Worm (Caenorhabditis elegans) whole organism, dauer: Measurements from ENCODE around the gene nspd-6.
"Not testable (repeated sequence)": the region's sequence is repeated elsewhere in the genome, so short reads cannot be mapped to it uniquely, and the experiment has no call there.

Source experiments
- unc-62 ChIP-seq: sonication (generic microtip); optimal IDR thresholded peaks from 2 replicates; lab custom pipeline; 2017; ENCODE audit warnings: missing biosample characterization, missing genetic modification reagents, missing genetic modification characterization

Gene nspd-6

ce11 chrIV:5162941-5163340 is 2.6 kb downstream of the nspd-6 start, which contains the start of the genes nspd-3 and C24D10.2:
nspd-3 (minus strand) TSS chrIV:5163041.
C24D10.2 (plus strand) TSS chrIV:5163339.
- not testable (repeated sequence) for TF ChIP-seq unc-62

ce11 chrIV:5160171-5160570 is 5.4 kb downstream of the nspd-6 start, which contains the start of the genes C24D10.6 and C24D10.4:
C24D10.6 (minus strand) TSS chrIV:5160248.
C24D10.4 (plus strand) TSS chrIV:5160522.
- no peak for TF ChIP-seq unc-62

DNA sequence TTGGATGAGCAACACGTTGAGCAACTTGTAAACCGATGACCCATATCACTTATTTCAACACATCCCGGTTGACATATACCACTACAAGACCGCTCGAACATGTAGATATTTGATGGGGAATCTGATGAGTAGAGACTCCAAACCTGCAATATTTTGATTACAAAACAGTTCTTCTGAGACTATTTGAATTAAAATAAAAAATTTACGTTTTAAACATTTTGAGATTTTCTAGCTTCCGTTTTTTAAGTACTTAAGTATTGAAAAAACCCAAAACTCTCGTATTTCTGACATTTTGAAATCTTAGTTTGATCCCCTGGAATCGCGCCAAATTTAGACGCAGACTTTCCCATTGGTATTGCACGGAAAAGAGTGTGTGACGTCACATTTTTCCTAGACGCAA is 8.3 kb downstream of the nspd-6 start, which contains the start of gene C24D10.49:
TSS of gene C24D10.49 (minus strand) at position 101 of the 400 bp plus-strand sequence.
- no peak for TF ChIP-seq unc-62

DNA sequence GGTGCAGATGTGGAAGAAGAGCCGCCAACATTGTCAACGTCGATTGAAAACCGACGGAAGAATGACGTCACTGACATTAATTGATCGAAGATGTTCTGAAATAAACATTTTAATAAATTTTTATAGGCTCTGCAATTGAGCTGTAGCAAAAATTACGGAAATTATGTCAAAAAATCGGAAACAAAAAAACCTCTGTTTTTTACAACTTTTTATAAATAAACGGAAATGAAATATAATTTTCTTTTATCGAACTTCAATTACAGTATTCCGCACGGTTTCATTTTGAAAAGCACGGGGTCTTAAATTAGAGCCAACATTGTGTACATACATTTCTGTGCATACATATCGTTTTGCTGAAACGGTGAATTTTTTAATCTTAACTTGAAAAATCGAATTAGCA is 13.1 kb downstream of the nspd-6 start, which contains the start of gene soc-2:
TSS of gene soc-2 (minus strand) at position 101 of the 400 bp plus-strand sequence.
- no peak for TF ChIP-seq unc-62

DNA sequence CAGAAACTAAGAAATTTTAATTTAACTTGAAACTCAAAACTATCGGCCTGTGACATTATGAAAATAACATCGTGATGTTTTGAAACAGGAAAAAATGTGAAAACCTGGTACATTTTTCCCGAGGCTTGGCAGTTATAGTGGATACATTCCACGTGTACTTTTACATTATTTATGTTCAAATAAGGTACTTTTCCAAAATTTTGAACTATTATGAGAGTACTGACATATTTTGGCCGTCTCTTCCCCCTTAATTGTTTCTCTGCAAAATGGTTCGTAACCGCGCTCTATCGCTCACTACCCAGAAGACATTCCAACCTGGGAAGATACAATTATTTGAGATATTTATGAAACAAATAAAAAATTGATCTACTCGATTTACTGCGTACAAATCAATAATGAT is 15.7 kb downstream of the nspd-6 start, which contains the start of gene C24D10.5:
TSS of gene C24D10.5 (plus strand) at position 301 of the 400 bp plus-strand sequence.
- TF ChIP-seq unc-62: no peak

- no peak for TF ChIP-seq unc-62
These were observed 25.6 kb downstream of the nspd-6 start for ce11 chrIV:5139972-5140371.

DNA sequence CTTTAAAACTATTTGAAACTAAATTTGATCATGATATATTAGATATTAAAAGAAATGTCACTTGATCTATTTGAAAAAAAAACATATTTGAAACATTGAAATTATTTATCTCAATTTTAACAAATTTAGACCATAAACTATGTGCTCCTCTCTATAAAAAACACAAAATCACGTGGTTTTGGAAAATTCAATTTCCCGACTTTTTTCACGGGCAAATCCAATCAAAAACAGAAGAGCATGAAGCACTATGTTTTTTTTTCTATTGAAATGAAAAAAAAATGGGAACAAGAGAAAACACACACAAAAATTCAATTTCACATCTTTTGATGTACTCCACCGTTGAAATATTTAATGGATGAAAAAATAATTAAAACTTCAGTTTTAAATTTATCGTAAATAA is 26.3 kb downstream of the nspd-6 start:
- no peak for TF ChIP-seq unc-62

DNA sequence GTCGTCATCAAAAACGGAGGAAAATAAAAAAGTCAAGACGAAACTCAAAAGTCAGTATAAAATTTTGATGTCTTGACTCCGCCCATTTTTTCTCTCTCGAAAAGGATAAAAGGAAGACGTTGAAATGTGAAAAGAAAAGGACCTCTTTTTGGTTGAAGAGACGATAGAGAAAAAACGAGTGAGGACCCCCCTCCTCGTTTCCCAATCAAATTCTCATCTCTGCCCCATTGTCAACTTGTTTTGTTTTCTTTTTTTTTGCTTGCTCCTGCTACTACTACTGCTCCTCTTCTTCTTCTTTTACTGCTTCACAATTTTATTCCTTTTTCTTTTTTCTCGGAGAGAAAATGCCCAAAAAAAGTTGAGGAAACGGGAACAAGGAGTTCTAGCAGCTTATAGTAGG is 27.7 kb downstream of the nspd-6 start:
- no peak for TF ChIP-seq unc-62

ce11 chrIV:5136523-5136922 is 29.0 kb downstream of the nspd-6 start:
- TF ChIP-seq unc-62: no peak

- no peak for TF ChIP-seq unc-62
These were observed 30.7 kb downstream of the nspd-6 start for ce11 chrIV:5134798-5135197.

DNA sequence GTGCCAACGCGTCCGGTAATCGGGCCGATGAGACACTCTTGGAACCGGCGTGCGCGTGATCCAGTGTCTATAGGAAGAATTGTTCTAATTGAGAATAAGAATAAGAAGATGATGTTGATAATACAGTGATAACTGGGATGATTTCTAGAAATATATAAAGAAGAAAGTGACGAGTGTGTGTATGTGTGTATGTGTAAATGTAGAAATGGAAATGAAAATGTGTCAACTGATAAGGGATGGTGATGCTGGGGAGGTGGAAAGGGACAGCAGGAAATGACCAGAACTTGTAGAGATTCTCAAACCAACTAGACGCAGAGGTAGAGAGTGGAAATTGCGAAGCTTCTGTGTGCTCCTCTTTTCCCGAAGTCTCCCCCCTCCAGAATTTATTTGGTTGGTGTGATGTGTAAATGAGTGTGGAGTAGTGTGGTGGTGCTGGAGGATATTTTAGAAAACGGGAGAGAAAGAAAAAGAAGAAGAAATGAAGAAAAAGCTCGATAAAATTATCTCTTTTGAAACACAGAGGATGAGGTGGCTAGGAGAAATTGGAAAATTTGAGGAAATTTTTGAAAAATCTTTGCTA is 31.6 kb downstream of the nspd-6 start:
- no peak for TF ChIP-seq unc-62

DNA sequence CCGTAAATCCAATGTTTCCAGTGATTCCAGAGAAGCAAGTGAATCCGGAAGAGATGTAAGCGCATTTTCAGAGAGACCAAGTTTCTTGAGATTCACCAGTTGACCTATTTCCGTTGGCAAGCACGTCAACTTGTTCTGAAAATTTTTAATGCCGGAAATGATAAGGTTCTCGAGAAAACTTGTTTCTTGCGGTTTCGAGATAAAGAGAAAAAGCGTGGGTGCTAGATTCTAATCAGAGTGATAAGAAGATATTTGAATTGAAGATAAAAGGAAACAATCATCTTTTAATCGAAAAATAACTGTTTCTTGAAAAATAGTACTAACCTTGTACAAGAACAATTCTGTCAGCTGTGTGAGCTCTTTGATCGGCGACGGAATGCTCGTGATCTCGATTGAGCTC is 33.7 kb downstream of the nspd-6 start:
- TF ChIP-seq unc-62: no peak

ce11 chrIV:5121995-5122394 is 43.5 kb downstream of the nspd-6 start, which contains the start of gene tkr-3:
tkr-3 (minus strand) TSS chrIV:5122095.
- TF ChIP-seq unc-62: no peak
